Fruit fly (Drosophila melanogaster): Measurements from ENCODE around the gene Hira.

- TF ChIP-seq Eip74EF (GFP tag; optimal IDR thresholded peaks at IDR 0.05), result peak in 1 of 2 experiments; percentile 96
- peak; percentile 75 for TF ChIP-seq Bteb2 (GFP tag; optimal IDR thresholded peaks at IDR 0.05)
- no peak for TF ChIP-seq sima (GFP tag; optimal IDR thresholded peaks at IDR 0.05)
- TF ChIP-seq H15 (GFP tag; IDR thresholded peaks at IDR 0.05), result peak; percentile 74; the same call in 2 of the 3 replicates
- TF ChIP-seq pros (GFP tag; optimal IDR thresholded peaks at IDR 0.05), result peak; percentile 15
- TF ChIP-seq Hmx (GFP tag; optimal IDR thresholded peaks at IDR 0.05), result peak; percentile 85
- TF ChIP-seq Ets65A (GFP tag), result peak; percentile 96
Measured at dm6 chrX:7705175-7706097, 16.5 kb upstream of the Hira start.
